Worm (Caenorhabditis elegans): ENCODE data around the gene F52E1.3.

DNA sequence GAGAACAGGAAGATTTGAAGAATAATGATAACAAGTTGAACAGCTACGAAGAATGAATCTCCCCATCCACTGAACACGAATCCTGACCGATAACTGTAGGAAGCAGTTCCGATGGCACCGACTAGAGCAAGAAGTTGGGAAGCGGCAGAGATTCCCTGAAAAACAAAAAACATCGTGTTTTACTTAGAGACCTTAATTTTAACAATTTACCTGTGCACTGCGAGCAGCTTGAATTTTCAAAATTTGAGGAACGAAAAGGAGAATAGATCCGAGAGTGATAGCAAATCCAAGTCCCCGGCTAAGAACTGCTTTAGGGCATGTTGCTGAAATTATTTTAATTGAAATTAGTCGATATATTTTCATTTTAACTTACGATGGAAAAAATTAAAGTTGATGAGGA is 35.9 kb upstream of the F52E1.3 start:
- no peak for TF ChIP-seq ztf-16 (tag; optimal IDR thresholded peaks at IDR 0.05)
- TF ChIP-seq ama-1 (optimal IDR thresholded peaks at IDR 0.05): no peak
- TF ChIP-seq pha-4 (tag; optimal IDR thresholded peaks at IDR 0.05): no peak
- TF ChIP-seq pqm-1 (tag; optimal IDR thresholded peaks at IDR 0.05): no peak
- no peak for TF ChIP-seq elt-4 (tag; optimal IDR thresholded peaks at IDR 0.05)
- no peak for TF ChIP-seq nfya-1 (tag; optimal IDR thresholded peaks at IDR 0.05)
- no peak for TF ChIP-seq ceh-9 (tag; optimal IDR thresholded peaks at IDR 0.05)
